Worm (Caenorhabditis elegans) whole organism, L2 larva: ENCODE data around the gene slc-17.8.

Source experiments
- C34F6.9 ChIP-seq: fragments of 150-350 bp; optimal IDR thresholded peaks from 2 replicates; lab custom pipeline; 2014; ENCODE audit warnings: missing biosample characterization, missing genetic modification characterization
- F13H6.1 ChIP-seq: sonication (generic microtip); optimal IDR thresholded peaks from 2 replicates; lab custom pipeline; 2016; ENCODE audit warnings: missing genetic modification characterization, missing compliant biosample characterization
- ZK546.5 ChIP-seq: sonication (generic microtip); optimal IDR thresholded peaks from 2 replicates; lab custom pipeline; 2017; ENCODE audit warnings: missing biosample characterization, missing genetic modification characterization
- alr-1 ChIP-seq: fragments of 150-350 bp; optimal IDR thresholded peaks from 2 replicates; lab custom pipeline; 2014; ENCODE audit warnings: missing biosample characterization, missing genetic modification characterization
- aly-2 ChIP-seq: fragments of 150-350 bp; optimal IDR thresholded peaks from 2 replicates; lab custom pipeline; 2014; ENCODE audit warnings: missing biosample characterization, missing genetic modification characterization
- blmp-1 ChIP-seq: sonication (generic microtip); optimal IDR thresholded peaks from 2 replicates; lab custom pipeline; 2017; ENCODE audit warnings: missing genetic modification characterization, mild to moderate bottlenecking, missing compliant biosample characterization, antibody characterized with exemption, moderate library complexity; ENCODE audit not compliant: insufficient read depth
- ceh-16 ChIP-seq: fragments of 150-350 bp; optimal IDR thresholded peaks from 2 replicates; lab custom pipeline; 2014; ENCODE audit warnings: missing biosample characterization, missing genetic modification characterization
- crh-2 ChIP-seq: sonication (generic microtip); optimal IDR thresholded peaks from 2 replicates; lab custom pipeline; 2017; ENCODE audit warnings: missing biosample characterization, missing genetic modification characterization
- elt-1 ChIP-seq: fragments of 150-350 bp; optimal IDR thresholded peaks from 2 replicates; lab custom pipeline; 2014; ENCODE audit warnings: missing biosample characterization, missing genetic modification characterization
- elt-3 ChIP-seq: sonication (generic microtip); optimal IDR thresholded peaks from 2 replicates; lab custom pipeline; 2017; ENCODE audit warnings: missing biosample characterization, missing genetic modification characterization
- fos-1 ChIP-seq: fragments of 150-350 bp; optimal IDR thresholded peaks from 2 replicates; lab custom pipeline; 2014; ENCODE audit warnings: missing biosample characterization, missing genetic modification characterization
- gmeb-1 ChIP-seq: fragments of 150-350 bp; optimal IDR thresholded peaks from 2 replicates; lab custom pipeline; 2014; ENCODE audit warnings: missing biosample characterization, missing genetic modification characterization
- lin-13 ChIP-seq: fragments of 150-350 bp; optimal IDR thresholded peaks from 2 replicates; lab custom pipeline; 2014; ENCODE audit warnings: missing biosample characterization, missing genetic modification reagents, missing genetic modification characterization
- lin-39 ChIP-seq: fragments of 150-350 bp; optimal IDR thresholded peaks from 2 replicates; lab custom pipeline; 2014; ENCODE audit warnings: missing biosample characterization, missing genetic modification reagents, missing genetic modification characterization
- lsy-2 ChIP-seq, 2 experiments: fragments of 150-350 bp in 1 of 2; sonication (generic microtip) in 1 of 2; optimal IDR thresholded peaks; 2 replicates each; lab custom pipeline; 2014 to 2017; ENCODE audit warnings: missing biosample characterization in 2 of 2, missing genetic modification characterization in 2 of 2
- mab-5 ChIP-seq: fragments of 150-350 bp; optimal IDR thresholded peaks from 2 replicates; lab custom pipeline; 2014; ENCODE audit warnings: missing biosample characterization, missing genetic modification characterization
- mbf-1 ChIP-seq: sonication (generic microtip); optimal IDR thresholded peaks from 2 replicates; lab custom pipeline; 2017; ENCODE audit warnings: missing biosample characterization, missing genetic modification characterization
- mdl-1 ChIP-seq, 2 experiments: fragments of 150-350 bp in 1 of 2; sonication (generic microtip) in 1 of 2; optimal IDR thresholded peaks; 2 replicates each; lab custom pipeline; 2017; ENCODE audit warnings: missing biosample characterization in 2 of 2, missing genetic modification characterization in 2 of 2
- nhr-11 ChIP-seq: fragments of 150-350 bp; optimal IDR thresholded peaks from 2 replicates; lab custom pipeline; 2014; ENCODE audit warnings: missing biosample characterization, missing genetic modification characterization
- nhr-12 ChIP-seq: fragments of 150-350 bp; optimal IDR thresholded peaks from 2 replicates; lab custom pipeline; 2014; ENCODE audit warnings: missing biosample characterization, missing genetic modification characterization
- nhr-129 ChIP-seq: fragments of 150-350 bp; optimal IDR thresholded peaks from 2 replicates; lab custom pipeline; 2014; ENCODE audit warnings: missing biosample characterization, missing genetic modification characterization
- nhr-21 ChIP-seq: fragments of 150-350 bp; optimal IDR thresholded peaks from 2 replicates; lab custom pipeline; 2014; ENCODE audit warnings: missing biosample characterization, missing genetic modification characterization
- nhr-23 ChIP-seq: fragments of 150-350 bp; optimal IDR thresholded peaks from 2 replicates; lab custom pipeline; 2014; ENCODE audit warnings: missing biosample characterization, missing genetic modification reagents, missing genetic modification characterization
- nhr-237 ChIP-seq: fragments of 150-350 bp; optimal IDR thresholded peaks from 2 replicates; lab custom pipeline; 2014; ENCODE audit warnings: missing biosample characterization, missing genetic modification characterization
- nhr-25 ChIP-seq: fragments of 150-350 bp; sonication (generic microtip); optimal IDR thresholded peaks from 3 replicates; lab custom pipeline; 2014; ENCODE audit warnings: missing biosample characterization, missing genetic modification characterization
- nhr-6 ChIP-seq: fragments of 150-350 bp; optimal IDR thresholded peaks from 2 replicates; lab custom pipeline; 2014; ENCODE audit warnings: missing biosample characterization, missing genetic modification characterization
- peb-1 ChIP-seq: fragments of 150-350 bp; optimal IDR thresholded peaks from 2 replicates; lab custom pipeline; 2014; ENCODE audit warnings: missing biosample characterization, missing genetic modification characterization
- sem-4 ChIP-seq: fragments of 150-350 bp; optimal IDR thresholded peaks from 2 replicates; lab custom pipeline; 2014; ENCODE audit warnings: missing biosample characterization, missing genetic modification reagents, missing genetic modification characterization
- skn-1 ChIP-seq: sonication (generic microtip); optimal IDR thresholded peaks from 2 replicates; lab custom pipeline; 2017; ENCODE audit warnings: missing biosample characterization, missing genetic modification characterization
- sma-3 ChIP-seq: sonication (generic microtip); optimal IDR thresholded peaks from 2 replicates; lab custom pipeline; 2016; ENCODE audit warnings: missing genetic modification reagents, missing genetic modification characterization, missing compliant biosample characterization
- sma-9 ChIP-seq, 2 experiments: fragments of 150-350 bp in 1 of 2; sonication (generic microtip) in 1 of 2; optimal IDR thresholded peaks; 2 replicates each; lab custom pipeline; 2014 to 2016; ENCODE audit warnings: missing genetic modification characterization in 2 of 2, mild to moderate bottlenecking in 1 of 2, missing biosample characterization in 1 of 2, missing compliant biosample characterization in 1 of 2, missing genetic modification reagents in 1 of 2, moderate library complexity in 1 of 2
- snpc-4 ChIP-seq: fragments of 150-350 bp; optimal IDR thresholded peaks from 2 replicates; lab custom pipeline; 2014; ENCODE audit warnings: missing biosample characterization, missing genetic modification characterization
- unc-39 ChIP-seq: fragments of 150-350 bp; optimal IDR thresholded peaks from 2 replicates; lab custom pipeline; 2014; ENCODE audit warnings: missing biosample characterization, missing genetic modification characterization
- unc-55 ChIP-seq: fragments of 150-350 bp; sonication (generic microtip); optimal IDR thresholded peaks from 3 replicates; lab custom pipeline; 2014; ENCODE audit warnings: missing biosample characterization, missing genetic modification reagents, missing genetic modification characterization
- unc-62 ChIP-seq: fragments of 150-350 bp; optimal IDR thresholded peaks from 2 replicates; lab custom pipeline; 2014; ENCODE audit warnings: missing biosample characterization, missing genetic modification reagents, missing genetic modification characterization
- zag-1 ChIP-seq: fragments of 150-350 bp; optimal IDR thresholded peaks from 2 replicates; lab custom pipeline; 2014; ENCODE audit warnings: missing biosample characterization, missing genetic modification characterization
- ztf-1 ChIP-seq: fragments of 200-800 bp; sonication (Bioruptor generic); conservative IDR thresholded peaks from 2 replicates; pipeline ENCODE4 v1.3.6; 2022; ENCODE audit warnings: missing genetic modification characterization, missing compliant biosample characterization
- ztf-4 ChIP-seq: fragments of 150-350 bp; optimal IDR thresholded peaks from 2 replicates; lab custom pipeline; 2014; ENCODE audit warnings: missing biosample characterization, missing genetic modification characterization

Gene slc-17.8

DNA sequence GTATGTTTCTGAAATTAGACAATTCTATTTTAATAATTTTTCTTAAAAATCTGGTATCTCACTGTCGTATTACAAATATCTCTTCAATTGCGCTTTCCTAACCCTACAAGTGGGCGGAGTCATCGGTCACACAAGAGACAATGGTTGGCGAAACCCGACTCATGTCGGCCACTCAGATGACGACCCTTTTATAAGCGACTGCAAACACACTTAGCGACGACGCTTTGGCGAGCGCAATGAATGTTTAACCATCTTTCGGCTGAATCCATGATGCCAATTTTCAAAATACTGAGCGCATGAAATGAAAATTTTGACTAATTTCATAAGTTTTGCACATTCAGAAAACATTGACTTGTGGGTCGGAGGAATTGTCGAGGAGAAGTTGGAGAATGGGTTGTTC is 45.0 kb downstream of the slc-17.8 start (continued):
- peak; percentile 73 for TF ChIP-seq fos-1 (tag; lab: Kevin White, UChicago)
- TF ChIP-seq lsy-2 (tag; optimal IDR thresholded peaks at IDR 0.05; lab: Kevin White, UChicago) = peak; percentile 87 to 88
- no peak for TF ChIP-seq alr-1 (tag; lab: Kevin White, UChicago)
- TF ChIP-seq nhr-11 = peak; percentile 80
- TF ChIP-seq nhr-237 (tag; lab: Kevin White, UChicago) = peak; percentile 63
- TF ChIP-seq mbf-1 = peak; percentile 14
- TF ChIP-seq ztf-1 (GFP tag; lab: Robert Waterston, UW) = 0 out of 2 replicates have a peak, but pooled peaks have one; percentile 82
- peak; percentile 60 for TF ChIP-seq aly-2 (tag; lab: Kevin White, UChicago)
- peak; percentile 65 for TF ChIP-seq ceh-16 (tag; lab: Kevin White, UChicago)
- peak; percentile 40 for TF ChIP-seq nhr-12 (tag; lab: Kevin White, UChicago)
- peak; percentile 86 for TF ChIP-seq nhr-129
- TF ChIP-seq crh-2 (tag; lab: Kevin White, UChicago) = peak; percentile 89
- TF ChIP-seq snpc-4 = peak; percentile 100
- peak; percentile 87 for TF ChIP-seq lin-13 (GFP tag; lab: Kevin White, UChicago)
- peak; percentile 71 for TF ChIP-seq C34F6.9
- TF ChIP-seq sma-9 (GFP tag; optimal IDR thresholded peaks at IDR 0.05; lab: Kevin White, UChicago) = peak; percentile 99
- TF ChIP-seq sma-9 (tag; optimal IDR thresholded peaks at IDR 0.05; lab: Kevin White, UChicago) = no peak
- peak; percentile 23 for TF ChIP-seq ZK546.5 (tag; lab: Kevin White, UChicago)
- TF ChIP-seq sma-3 = peak; percentile 92
- TF ChIP-seq blmp-1 (tag; lab: Kevin White, UChicago) = peak; percentile 39
- TF ChIP-seq peb-1 (tag; lab: Kevin White, UChicago) = peak; percentile 6
- peak; percentile 83 for TF ChIP-seq ztf-4 (tag; lab: Kevin White, UChicago)
- TF ChIP-seq F13H6.1 (tag; lab: Kevin White, UChicago) = peak; percentile 95
- peak; percentile 76 for TF ChIP-seq nhr-6

DNA sequence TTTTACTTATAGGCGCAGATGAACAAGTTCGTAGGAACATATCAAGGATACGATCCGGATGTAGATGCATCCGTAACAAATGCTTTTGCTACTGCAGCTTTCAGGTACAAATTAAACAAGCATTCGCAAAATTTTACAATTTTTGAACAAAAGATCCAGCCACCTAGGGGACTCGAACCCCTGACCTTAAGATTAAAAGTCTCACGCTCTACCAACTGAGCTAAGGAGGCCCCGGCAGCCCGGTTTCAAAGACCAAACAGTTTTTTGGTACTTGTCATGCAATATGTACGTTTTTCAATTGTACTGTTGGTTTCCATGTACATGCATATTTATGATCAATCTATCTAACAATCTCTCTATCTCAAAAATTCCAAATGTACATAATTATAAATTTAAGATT is 46.0 kb downstream of the slc-17.8 start:
- TF ChIP-seq nhr-237 (tag; lab: Kevin White, UChicago) = no peak
- TF ChIP-seq lin-13 (GFP tag; lab: Kevin White, UChicago) = no peak
- TF ChIP-seq snpc-4 = no peak
- no peak for TF ChIP-seq nhr-21 (tag; lab: Kevin White, UChicago)
- TF ChIP-seq peb-1 (tag; lab: Kevin White, UChicago) = no peak

DNA sequence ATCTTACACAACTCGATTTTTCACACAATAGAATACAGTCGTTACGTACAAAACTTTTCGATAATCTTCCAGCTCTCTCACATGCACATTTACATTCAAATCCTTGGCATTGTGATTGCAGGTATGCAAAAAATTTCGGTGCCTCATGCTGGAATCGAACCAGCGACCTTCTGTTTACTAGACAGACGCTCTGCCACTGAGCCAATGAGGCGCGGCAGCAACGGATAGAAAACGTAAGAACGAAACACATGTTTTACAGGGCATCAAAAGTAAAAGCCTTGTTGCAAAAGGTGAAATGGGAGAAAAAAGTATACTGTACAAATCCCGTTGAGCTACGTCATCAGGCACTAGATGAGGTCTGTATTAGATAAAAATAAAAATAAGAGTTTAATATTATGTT is 49.4 kb downstream of the slc-17.8 start:
- peak; percentile 0 for TF ChIP-seq gmeb-1 (tag; lab: Kevin White, UChicago)
- TF ChIP-seq snpc-4 = no peak
- peak; percentile 48 for TF ChIP-seq nhr-129

DNA sequence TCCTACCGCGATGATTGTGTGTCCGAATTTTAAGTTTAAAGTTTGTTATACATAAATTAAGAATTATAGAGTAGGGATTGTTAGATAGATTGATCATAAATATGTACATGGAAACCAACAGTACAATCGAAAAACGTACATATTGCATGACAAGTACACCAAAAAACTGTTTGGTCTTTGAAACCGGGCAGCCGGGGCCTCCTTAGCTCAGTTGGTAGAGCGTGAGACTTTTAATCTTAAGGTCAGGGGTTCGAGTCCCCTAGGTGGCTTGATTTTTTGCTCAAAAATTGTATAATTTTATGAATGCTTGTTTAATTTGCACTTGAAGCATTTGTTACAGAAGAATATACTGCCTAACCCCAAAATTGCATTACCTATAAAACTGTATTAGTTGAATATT is 50.3 kb downstream of the slc-17.8 start:
- TF ChIP-seq sem-4 (tag; lab: Kevin White, UChicago) (no peak), lsy-2 (tag; optimal IDR thresholded peaks at IDR 0.05; lab: Kevin White, UChicago) (no peak), unc-39 (tag; lab: Kevin White, UChicago) (no peak), F13H6.1 (tag; lab: Kevin White, UChicago) (no peak), C34F6.9 (no peak), nhr-129 (no peak), mbf-1 (no peak), nhr-6 (no peak), ZK546.5 (tag; lab: Kevin White, UChicago) (no peak), elt-1 (no peak), blmp-1 (tag; lab: Kevin White, UChicago) (no peak), ztf-4 (tag; lab: Kevin White, UChicago) (no peak), sma-3 (no peak), fos-1 (tag; lab: Kevin White, UChicago) (no peak), unc-55 (GFP tag; lab: Kevin White, UChicago) (no peak), nhr-23 (no peak), nhr-12 (tag; lab: Kevin White, UChicago) (no peak), zag-1 (no peak), lin-39 (tag; lab: Kevin White, UChicago) (no peak)

DNA sequence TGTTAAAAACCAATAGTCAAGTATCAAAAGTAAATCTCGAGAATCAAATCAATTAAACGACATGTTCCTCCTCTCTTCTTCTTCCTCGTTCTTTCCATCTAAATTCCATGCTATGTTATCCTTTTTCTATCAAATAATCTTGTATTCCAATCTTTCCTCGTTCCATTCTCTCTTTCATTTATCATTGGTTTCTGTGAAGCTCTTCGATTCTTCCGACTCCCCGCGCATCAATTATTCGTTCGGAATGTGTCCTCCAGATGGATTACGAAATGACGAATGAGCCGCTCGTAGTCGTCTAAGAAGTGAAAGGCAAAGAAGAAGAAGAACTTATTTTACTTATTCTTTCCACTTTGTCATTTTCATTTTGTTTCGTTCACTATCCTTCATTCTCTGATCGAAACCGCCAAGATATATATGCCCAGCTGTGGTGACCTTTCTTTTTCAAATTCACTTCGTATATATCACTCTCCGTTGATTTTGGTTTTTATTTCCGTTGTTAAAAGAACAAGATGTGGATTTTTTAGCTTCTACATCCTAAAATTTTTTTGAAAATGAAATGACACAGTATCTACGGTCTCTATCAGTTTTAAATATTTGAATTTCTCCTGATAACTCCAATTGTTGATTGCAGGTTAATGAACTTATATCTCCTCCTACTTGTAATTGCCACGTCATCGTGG is 51.0 kb downstream of the slc-17.8 start, which contains the start of gene pxn-1:
TSS of gene pxn-1 (plus strand) at position 630 of the 680 bp plus-strand sequence.
- TF ChIP-seq unc-55 (GFP tag; lab: Kevin White, UChicago) (peak; percentile 74), peb-1 (tag; lab: Kevin White, UChicago) (no peak), gmeb-1 (tag; lab: Kevin White, UChicago) (no peak), ztf-1 (GFP tag; lab: Robert Waterston, UW) (no peak), sma-3 (no peak), C34F6.9 (no peak), aly-2 (tag; lab: Kevin White, UChicago) (no peak), ztf-4 (tag; lab: Kevin White, UChicago) (no peak), mab-5 (peak; percentile 73), mbf-1 (no peak), unc-62 (GFP tag; lab: Kevin White, UChicago) (no peak), skn-1 (tag; lab: Kevin White, UChicago) (no peak), elt-3 (no peak), mdl-1 (tag; optimal IDR thresholded peaks at IDR 0.05; lab: Kevin White, UChicago) (no peak), blmp-1 (tag; lab: Kevin White, UChicago) (no peak), nhr-25 (tag; lab: Kevin White, UChicago) (no peak)
